Worm (Caenorhabditis elegans) whole organism, L3 larva: ENCODE results near the gene sar-1.
A peak's percentile ranks its signal among the peaks of the same experiment; 100 is the strongest.

Experiments
- ama-1 ChIP-seq: fragments of 150-350 bp; optimal IDR thresholded peaks from 2 replicates; lab custom pipeline; 2018
- egl-27 ChIP-seq: sonication (generic microtip); optimal IDR thresholded peaks from 4 replicates; lab custom pipeline; 2017; ENCODE audit warnings: missing biosample characterization, missing genetic modification reagents, missing genetic modification characterization
- elt-2 ChIP-seq: sonication (generic microtip); optimal IDR thresholded peaks from 2 replicates; lab custom pipeline; 2016; ENCODE audit warnings: missing genetic modification reagents, mild to moderate bottlenecking, missing genetic modification characterization, missing compliant biosample characterization
- fos-1 ChIP-seq: fragments of 150-350 bp; optimal IDR thresholded peaks from 2 replicates; lab custom pipeline; 2014; ENCODE audit warnings: missing biosample characterization, missing genetic modification characterization
- nfya-1 ChIP-seq: sonication (generic microtip); optimal IDR thresholded peaks from 2 replicates; lab custom pipeline; 2017; ENCODE audit warnings: missing genetic modification characterization, mild to moderate bottlenecking, missing compliant biosample characterization, antibody characterized with exemption, moderate library complexity; ENCODE audit not compliant: insufficient read depth
- nhr-237 ChIP-seq: fragments of 150-350 bp; optimal IDR thresholded peaks from 2 replicates; lab custom pipeline; 2014; ENCODE audit warnings: missing biosample characterization, missing genetic modification characterization
- snpc-4 ChIP-seq: fragments of 150-350 bp; optimal IDR thresholded peaks from 2 replicates; lab custom pipeline; 2014; ENCODE audit warnings: missing biosample characterization, missing genetic modification characterization
- zag-1 ChIP-seq: fragments of 150-350 bp; optimal IDR thresholded peaks from 2 replicates; lab custom pipeline; 2014; ENCODE audit warnings: missing biosample characterization, missing genetic modification characterization

- TF ChIP-seq nfya-1 (tag; lab: Kevin White, UChicago) (peak; percentile 74), nhr-237 (tag; lab: Kevin White, UChicago) (no peak), elt-2 (peak; percentile 69), snpc-4 (peak; percentile 52), egl-27 (no peak), fos-1 (no peak), ama-1 (peak; percentile 82), zag-1 (tag; lab: Kevin White, UChicago) (no peak)
These were observed 43.1 kb downstream of the sar-1 start for ce11 chrIV:4469770-4470709.
